Worm (Caenorhabditis elegans) whole organism, L1 larva: ENCODE measurements around the gene sox-3.

ENCODE experiments used
- fkh-10 ChIP-seq: sonication (generic microtip); optimal IDR thresholded peaks from 2 replicates; lab custom pipeline; 2017; ENCODE audit warnings: missing biosample characterization, missing genetic modification reagents, missing genetic modification characterization
- unc-62 ChIP-seq: fragments of 150-350 bp; optimal IDR thresholded peaks from 2 replicates; lab custom pipeline; 2014; ENCODE audit warnings: missing biosample characterization, missing genetic modification reagents, missing genetic modification characterization

DNA sequence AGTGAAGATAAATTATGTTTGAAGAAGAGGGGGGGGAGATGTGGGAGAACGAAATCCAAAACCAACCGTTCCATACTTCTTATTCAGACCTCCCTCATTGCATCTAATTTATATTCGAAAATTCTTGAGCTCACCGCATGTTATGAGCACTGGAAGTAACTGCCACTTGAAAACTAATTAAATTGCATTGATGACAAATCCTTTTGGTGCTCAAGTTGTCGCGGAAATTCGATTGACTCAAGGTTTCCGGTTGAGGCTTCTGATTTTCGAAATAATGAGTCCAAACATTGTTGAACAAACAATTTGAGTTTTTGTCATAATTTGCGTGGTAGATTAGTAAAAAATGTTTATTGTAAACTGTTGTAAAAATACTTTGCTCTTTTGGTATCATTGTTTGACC lies 40.7 kb downstream of the sox-3 start:
- no peak for TF ChIP-seq fkh-10 (GFP tag; lab: Kevin White, UChicago)
- TF ChIP-seq unc-62 (GFP tag; lab: Kevin White, UChicago), result no peak
